Fruit fly (Drosophila melanogaster) whole organism, pupa: ENCODE measurements around the gene Wnt4.

ENCODE experiments used
- CG13204 ChIP-seq: fragments of 200-800 bp; sonication (Bioruptor generic); optimal IDR thresholded peaks from 2 replicates; lab custom pipeline; 2018; ENCODE audit warnings: missing biosample characterization, mild to moderate bottlenecking, missing genetic modification characterization, moderate library complexity
- CG15710 ChIP-seq: fragments of 200-800 bp; sonication (Bioruptor generic); optimal IDR thresholded peaks from 2 replicates; lab custom pipeline; 2018; ENCODE audit warnings: missing biosample characterization, mild to moderate bottlenecking, missing genetic modification characterization, moderate library complexity
- CG34367 ChIP-seq: fragments of 200-800 bp; sonication (Bioruptor generic); optimal IDR thresholded peaks from 2 replicates; lab custom pipeline; 2018; ENCODE audit warnings: missing biosample characterization, mild to moderate bottlenecking, missing genetic modification characterization
- CG9948 ChIP-seq: fragments of 200-800 bp; sonication (Bioruptor generic); optimal IDR thresholded peaks from 2 replicates; lab custom pipeline; 2018; ENCODE audit warnings: missing biosample characterization, mild to moderate bottlenecking, missing genetic modification characterization, moderate library complexity
- D1 ChIP-seq: fragments of 200-800 bp; sonication (Bioruptor generic); optimal IDR thresholded peaks from 2 replicates; lab custom pipeline; 2018; ENCODE audit warnings: missing biosample characterization, mild to moderate bottlenecking, missing genetic modification characterization, moderate library complexity
- EcR ChIP-seq: fragments of 200-800 bp; sonication (Bioruptor generic); optimal IDR thresholded peaks from 3 replicates; lab custom pipeline; 2019; ENCODE audit warnings: missing biosample characterization, missing genetic modification characterization, mild to moderate bottlenecking, moderate library complexity, missing genetic modification reagents
- Ets98B ChIP-seq: fragments of 200-800 bp; sonication (Bioruptor generic); IDR thresholded peaks from 2 replicates; pipeline ENCODE4 v1.3.6; 2022; ENCODE audit warnings: missing biosample characterization, missing genetic modification characterization
- Pif1B ChIP-seq: fragments of 200-800 bp; sonication (Bioruptor generic); optimal IDR thresholded peaks from 3 replicates; lab custom pipeline; 2016; ENCODE audit warnings: missing biosample characterization, missing genetic modification characterization
- rn ChIP-seq: fragments of 200-800 bp; sonication (Bioruptor generic); IDR thresholded peaks from 2 replicates; pipeline ENCODE4 v1.3.6; 2022; ENCODE audit warnings: missing biosample characterization, missing genetic modification characterization

DNA sequence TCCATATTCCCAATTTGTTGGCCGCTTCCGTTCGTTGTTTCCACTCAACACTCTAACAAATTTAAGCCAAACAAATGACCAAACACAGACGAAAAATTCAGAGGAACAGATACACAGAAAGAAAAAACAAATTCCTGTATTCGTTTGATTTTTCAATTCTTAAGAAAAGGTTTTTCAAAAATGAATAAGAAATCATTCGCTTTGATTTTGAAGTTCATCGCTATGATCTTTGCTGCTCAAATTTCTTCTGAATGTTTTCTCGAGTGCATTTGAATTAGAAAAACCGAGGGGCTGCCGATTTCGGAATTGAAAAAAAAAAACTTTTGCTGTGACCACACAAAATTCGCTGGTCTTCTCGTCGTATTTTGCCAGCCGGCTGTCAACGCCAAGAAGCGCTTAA is 11.0 kb downstream of the Wnt4 start:
- TF ChIP-seq D1 (tag; lab: Kevin White, UChicago): no peak
- TF ChIP-seq CG15710: no peak
- no peak for TF ChIP-seq Pif1B (GFP tag; lab: Kevin White, UChicago)
- no peak for TF ChIP-seq EcR (GFP tag; lab: Kevin White, UChicago)
- no peak for TF ChIP-seq CG9948 (tag; lab: Kevin White, UChicago)
- TF ChIP-seq Ets98B (GFP tag; lab: Robert Waterston, UW): 0 out of 2 replicates have a peak, but pooled peaks have one; percentile 24
- TF ChIP-seq rn: no peak
- no peak for TF ChIP-seq CG34367
- no peak for TF ChIP-seq CG13204 (GFP tag; lab: Kevin White, UChicago)
